Fruit fly (Drosophila melanogaster) whole organism, embryonic: ENCODE measurements around the gene hdly.

Experiments
- Adf1 ChIP-seq: fragments of 200-800 bp; sonication (Bioruptor generic); IDR thresholded peaks from 2 replicates; pipeline ENCODE4 v1.3.6; 2022; ENCODE audit warnings: missing biosample characterization, missing genetic modification characterization
- Aef1 ChIP-seq: fragments of 200-800 bp; sonication (Bioruptor generic); IDR thresholded peaks from 3 replicates; pipeline ENCODE4 v1.3.6; 2022; ENCODE audit warnings: missing biosample characterization, missing genetic modification characterization
- Antp ChIP-seq: fragments of 200-800 bp; sonication (Bioruptor generic); optimal IDR thresholded peaks from 3 replicates; lab custom pipeline; 2016; ENCODE audit warnings: missing biosample characterization, missing genetic modification characterization
- Atf-2 ChIP-seq: fragments of 200-800 bp; sonication (Bioruptor generic); optimal IDR thresholded peaks from 2 replicates; lab custom pipeline; 2016; ENCODE audit warnings: missing biosample characterization, missing genetic modification characterization
- CG10543 ChIP-seq: fragments of 200-800 bp; sonication (Bioruptor generic); optimal IDR thresholded peaks from 3 replicates; lab custom pipeline; 2017; ENCODE audit warnings: missing biosample characterization, mild to moderate bottlenecking, missing genetic modification characterization, moderate library complexity
- CG10959 ChIP-seq: fragments of 200-800 bp; sonication (Bioruptor generic); IDR thresholded peaks from 2 replicates; pipeline ENCODE4 v1.3.6; 2022; ENCODE audit warnings: missing biosample characterization, missing genetic modification characterization
- CG10979 ChIP-seq: fragments of 200-800 bp; sonication (Bioruptor generic); optimal IDR thresholded peaks from 2 replicates; lab custom pipeline; 2018; ENCODE audit warnings: missing biosample characterization, mild to moderate bottlenecking, missing genetic modification characterization, moderate library complexity
- CG11247 ChIP-seq: fragments of 200-800 bp; sonication (Bioruptor generic); IDR thresholded peaks from 2 replicates; pipeline ENCODE4 v1.3.6; 2022; ENCODE audit warnings: missing biosample characterization, missing genetic modification characterization
- CG12155 ChIP-seq: fragments of 200-800 bp; sonication (Bioruptor generic); optimal IDR thresholded peaks from 3 replicates; lab custom pipeline; 2016; ENCODE audit warnings: missing biosample characterization, missing genetic modification characterization
- CG12942 ChIP-seq: fragments of 200-800 bp; sonication (Bioruptor generic); optimal IDR thresholded peaks from 3 replicates; lab custom pipeline; 2016; ENCODE audit warnings: missing biosample characterization, missing genetic modification characterization
- CG13123 ChIP-seq: fragments of 200-800 bp; sonication (Bioruptor generic); optimal IDR thresholded peaks from 2 replicates; lab custom pipeline; 2016; ENCODE audit warnings: missing biosample characterization, missing genetic modification characterization
- CG2202 ChIP-seq: fragments of 200-800 bp; sonication (Bioruptor generic); optimal IDR thresholded peaks from 2 replicates; lab custom pipeline; 2018; ENCODE audit warnings: missing biosample characterization, mild to moderate bottlenecking, missing genetic modification characterization
- CG31224 ChIP-seq: fragments of 200-800 bp; sonication (Bioruptor generic); IDR thresholded peaks from 2 replicates; pipeline ENCODE4 v1.3.6; 2022; ENCODE audit warnings: missing biosample characterization, missing genetic modification characterization
- CG32772 ChIP-seq: fragments of 200-800 bp; sonication (Bioruptor generic); IDR thresholded peaks from 2 replicates; pipeline ENCODE4 v1.3.6; 2022; ENCODE audit warnings: missing biosample characterization, missing genetic modification characterization
- CG33557 ChIP-seq: fragments of 200-800 bp; sonication (Bioruptor generic); optimal IDR thresholded peaks from 2 replicates; lab custom pipeline; 2019; ENCODE audit warnings: missing biosample characterization, mild to moderate bottlenecking, missing genetic modification characterization, moderate library complexity
- CG42726 ChIP-seq: fragments of 200-800 bp; sonication (Bioruptor generic); IDR thresholded peaks from 2 replicates; pipeline ENCODE4 v1.3.6; 2022; ENCODE audit warnings: missing biosample characterization, missing genetic modification characterization; ENCODE audit not compliant: partially characterized antibody
- CG6272 ChIP-seq: fragments of 200-800 bp; sonication (Bioruptor generic); IDR thresholded peaks from 2 replicates; pipeline ENCODE4 v1.3.6; 2022; ENCODE audit warnings: missing biosample characterization, missing genetic modification characterization
- CG6683 ChIP-seq: fragments of 200-800 bp; sonication (Bioruptor generic); optimal IDR thresholded peaks from 2 replicates; lab custom pipeline; 2017; ENCODE audit warnings: missing biosample characterization, mild to moderate bottlenecking, missing genetic modification characterization, missing genetic modification reagents
- CG6765 ChIP-seq: fragments of 200-800 bp; sonication (Bioruptor generic); optimal IDR thresholded peaks from 3 replicates; lab custom pipeline; 2017; ENCODE audit warnings: missing biosample characterization, mild to moderate bottlenecking, missing genetic modification characterization
- CG7839 ChIP-seq: fragments of 200-800 bp; sonication (Bioruptor generic); optimal IDR thresholded peaks from 3 replicates; lab custom pipeline; 2018; ENCODE audit warnings: missing biosample characterization, mild to moderate bottlenecking, missing genetic modification characterization, moderate library complexity
- CG7963 ChIP-seq: fragments of 200-800 bp; sonication (Bioruptor generic); IDR thresholded peaks from 3 replicates; pipeline ENCODE4 v1.3.6; 2022; ENCODE audit warnings: missing biosample characterization, missing genetic modification characterization; ENCODE audit not compliant: partially characterized antibody
- CG9876 ChIP-seq: fragments of 200-800 bp; sonication (Bioruptor generic); optimal IDR thresholded peaks from 2 replicates; lab custom pipeline; 2016; ENCODE audit warnings: missing biosample characterization, missing genetic modification characterization
- CHES-1-like ChIP-seq: fragments of 200-800 bp; sonication (Bioruptor generic); optimal IDR thresholded peaks from 2 replicates; lab custom pipeline; 2016; ENCODE audit warnings: missing biosample characterization, missing genetic modification characterization
- CoRest ChIP-seq: fragments of 200-800 bp; sonication (Bioruptor generic); optimal IDR thresholded peaks from 3 replicates; lab custom pipeline; 2018; ENCODE audit warnings: missing biosample characterization, mild to moderate bottlenecking, missing genetic modification characterization, moderate library complexity
- D19B ChIP-seq: fragments of 200-800 bp; sonication (Bioruptor generic); optimal IDR thresholded peaks from 2 replicates; lab custom pipeline; 2017; ENCODE audit warnings: missing biosample characterization, mild to moderate bottlenecking, missing genetic modification characterization
- Doc2 ChIP-seq: fragments of 200-800 bp; sonication (Bioruptor generic); IDR thresholded peaks from 2 replicates; pipeline ENCODE4 v1.3.6; 2022; ENCODE audit warnings: missing biosample characterization, missing genetic modification characterization
- Dref ChIP-seq: fragments of 200-800 bp; sonication (Bioruptor generic); IDR thresholded peaks from 2 replicates; pipeline ENCODE4 v1.3.6; 2022; ENCODE audit warnings: missing biosample characterization, missing genetic modification characterization
- HHEX ChIP-seq: fragments of 200-800 bp; sonication (Bioruptor generic); optimal IDR thresholded peaks from 3 replicates; lab custom pipeline; 2017; ENCODE audit warnings: missing biosample characterization, mild to moderate bottlenecking, missing genetic modification characterization, missing genetic modification reagents
- Mes4 ChIP-seq: fragments of 200-800 bp; sonication (Bioruptor generic); optimal IDR thresholded peaks from 2 replicates; lab custom pipeline; 2016; ENCODE audit warnings: missing biosample characterization, missing genetic modification characterization
- NK7.1 ChIP-seq: fragments of 200-800 bp; sonication (Bioruptor generic); optimal IDR thresholded peaks from 3 replicates; lab custom pipeline; 2016; ENCODE audit warnings: missing biosample characterization, missing genetic modification characterization
- Nf-YA ChIP-seq: fragments of 200-800 bp; sonication (Bioruptor generic); IDR thresholded peaks from 2 replicates; pipeline ENCODE4 v1.3.6; 2022; ENCODE audit warnings: missing biosample characterization, missing genetic modification characterization
- Nf-YB ChIP-seq: fragments of 200-800 bp; sonication (Bioruptor generic); optimal IDR thresholded peaks from 3 replicates; lab custom pipeline; 2019; ENCODE audit warnings: missing biosample characterization, mild to moderate bottlenecking, missing genetic modification characterization, moderate library complexity
- Poxn ChIP-seq: fragments of 200-800 bp; sonication (Bioruptor generic); IDR thresholded peaks from 2 replicates; pipeline ENCODE4 v1.3.6; 2022; ENCODE audit warnings: missing biosample characterization, missing genetic modification characterization
- Trl ChIP-seq, 3 experiments: fragments of >200 bp in 2 of 3; fragments of 200-800 bp in 1 of 3; sonication (Bioruptor generic) in 1 of 3; optimal IDR thresholded peaks; 2 replicates in 1 of 3; 3 replicates in 2 of 3; lab custom pipeline; 2016 to 2017; ENCODE audit warnings: missing biosample characterization in 1 of 3, missing genetic modification characterization in 1 of 3
- ac ChIP-seq: fragments of 200-800 bp; sonication (Bioruptor generic); optimal IDR thresholded peaks from 3 replicates; lab custom pipeline; 2017; ENCODE audit warnings: missing biosample characterization, mild to moderate bottlenecking, missing genetic modification characterization
- chm ChIP-seq: fragments of 200-800 bp; sonication (Bioruptor generic); IDR thresholded peaks from 2 replicates; pipeline ENCODE4 v1.3.6; 2022; ENCODE audit warnings: missing biosample characterization, missing genetic modification characterization
- dati ChIP-seq: fragments of 200-800 bp; sonication (Bioruptor generic); IDR thresholded peaks from 2 replicates; pipeline ENCODE4 v1.3.6; 2022; ENCODE audit warnings: missing biosample characterization, missing genetic modification characterization
- dm ChIP-seq: fragments of 200-800 bp; sonication (Bioruptor generic); optimal IDR thresholded peaks from 3 replicates; lab custom pipeline; 2016; ENCODE audit warnings: missing biosample characterization, missing genetic modification characterization
- jigr1 ChIP-seq: fragments of 200-800 bp; sonication (Bioruptor generic); IDR thresholded peaks from 3 replicates; pipeline ENCODE4 v1.3.6; 2022; ENCODE audit warnings: missing biosample characterization, missing genetic modification characterization
- mld ChIP-seq: fragments of 200-800 bp; sonication (Bioruptor generic); IDR thresholded peaks from 3 replicates; pipeline ENCODE4 v1.3.6; 2022; ENCODE audit warnings: missing biosample characterization, missing genetic modification characterization; ENCODE audit not compliant: partially characterized antibody
- ro ChIP-seq: fragments of 200-800 bp; sonication (Bioruptor generic); IDR thresholded peaks from 2 replicates; pipeline ENCODE4 v1.3.6; 2022; ENCODE audit warnings: missing biosample characterization, missing genetic modification characterization
- scrt ChIP-seq: fragments of 200-800 bp; sonication (Bioruptor generic); optimal IDR thresholded peaks from 2 replicates; lab custom pipeline; 2018; ENCODE audit warnings: missing biosample characterization, mild to moderate bottlenecking, missing genetic modification characterization, moderate library complexity
- sd ChIP-seq: fragments of 200-800 bp; sonication (Bioruptor generic); optimal IDR thresholded peaks from 3 replicates; lab custom pipeline; 2018; ENCODE audit warnings: missing biosample characterization, mild to moderate bottlenecking, missing genetic modification characterization, moderate library complexity
- sens-2 ChIP-seq: fragments of 200-800 bp; sonication (Bioruptor generic); IDR thresholded peaks from 2 replicates; pipeline ENCODE4 v1.3.6; 2022; ENCODE audit warnings: missing biosample characterization, missing genetic modification characterization
- sim ChIP-seq: fragments of 200-800 bp; sonication (Bioruptor generic); IDR thresholded peaks from 2 replicates; pipeline ENCODE4 v1.3.6; 2022; ENCODE audit warnings: missing biosample characterization, missing genetic modification characterization
- tgo ChIP-seq: fragments of 200-800 bp; sonication (Bioruptor generic); IDR thresholded peaks from 3 replicates; pipeline ENCODE4 v1.3.6; 2022; ENCODE audit warnings: missing biosample characterization, missing genetic modification characterization
- tll ChIP-seq, 2 experiments: fragments of 200-800 bp in 1 of 2; fragments of >200 bp in 1 of 2; sonication (Bioruptor generic) in 1 of 2; optimal IDR thresholded peaks; 2 replicates each; lab custom pipeline; 2017 to 2019; ENCODE audit warnings: missing biosample characterization in 2 of 2, missing genetic modification characterization in 2 of 2, mild to moderate bottlenecking in 1 of 2, moderate library complexity in 1 of 2
- trem ChIP-seq: fragments of 200-800 bp; optimal IDR thresholded peaks from 3 replicates; lab custom pipeline; 2019; ENCODE audit warnings: missing biosample characterization, mild to moderate bottlenecking, missing genetic modification characterization, moderate library complexity
- unc-4 ChIP-seq: fragments of 200-800 bp; sonication (Bioruptor generic); IDR thresholded peaks from 2 replicates; pipeline ENCODE4 v1.3.6; 2022; ENCODE audit warnings: missing biosample characterization, missing genetic modification characterization; ENCODE audit not compliant: partially characterized antibody
- usp ChIP-seq: fragments of >200 bp; optimal IDR thresholded peaks from 2 replicates; lab custom pipeline; 2017; ENCODE audit warnings: missing biosample characterization, missing genetic modification characterization

Gene hdly

dm6 chr3R:20948448-20949174 is 34.5 kb downstream of the hdly start, which contains the start of gene Atpalpha (continued):
- TF ChIP-seq ac (GFP tag; lab: Kevin White, UChicago) (no peak), Mes4 (GFP tag; lab: Kevin White, UChicago) (no peak), CG31224 (GFP tag; lab: Robert Waterston, UW) (no peak), sim (no peak), ro (GFP tag; lab: Robert Waterston, UW) (no peak), CG6272 (no peak), scrt (GFP tag; lab: Kevin White, UChicago) (no peak), CG6683 (GFP tag; lab: Kevin White, UChicago) (no peak), sd (tag; lab: Kevin White, UChicago) (peak; percentile 33), dati (GFP tag; lab: Robert Waterston, UW) (no peak), jigr1 (no peak), CHES-1-like (GFP tag; lab: Kevin White, UChicago) (peak; percentile 7), CG42726 (GFP tag; lab: Robert Waterston, UW) (peak; percentile 87; the same call in 1 of the 2 replicates), Antp (GFP tag; lab: Kevin White, UChicago) (peak; percentile 2), D19B (GFP tag; lab: Kevin White, UChicago) (no peak), HHEX (GFP tag; lab: Kevin White, UChicago) (no peak), usp (no peak), Atf-2 (GFP tag; lab: Kevin White, UChicago) (no peak), CG6765 (GFP tag; lab: Kevin White, UChicago) (no peak), CoRest (peak; percentile 10), CG32772 (GFP tag; lab: Robert Waterston, UW) (no peak), CG2202 (no peak), CG10979 (tag; lab: Kevin White, UChicago) (no peak), CG9876 (GFP tag; lab: Kevin White, UChicago) (no peak), Poxn (no peak), sens-2 (no peak), unc-4 (GFP tag; lab: Robert Waterston, UW) (peak; percentile 93), Nf-YB (peak; percentile 8), tll (GFP tag; optimal IDR thresholded peaks at IDR 0.05; lab: Kevin White, UChicago) (no peak), trem (peak; percentile 60), CG13123 (GFP tag; lab: Kevin White, UChicago) (no peak), chm (GFP tag; lab: Robert Waterston, UW) (no peak; the same call in 1 of the 2 replicates), tgo (GFP tag; lab: Robert Waterston, UW) (no peak), NK7.1 (GFP tag; lab: Kevin White, UChicago) (no peak), Nf-YA (GFP tag; lab: Robert Waterston, UW) (no peak), CG10543 (no peak), Trl (optimal IDR thresholded peaks at IDR 0.05; lab: Kevin White, UChicago) (no peak), Trl (GFP tag; optimal IDR thresholded peaks at IDR 0.05; lab: Kevin White, UChicago) (no peak), Adf1 (GFP tag; lab: Robert Waterston, UW) (peak; percentile 26; the same call in 1 of the 2 replicates), CG7963 (peak; percentile 97), CG12155 (GFP tag; lab: Kevin White, UChicago) (no peak), CG11247 (no peak), CG10959 (GFP tag; lab: Robert Waterston, UW) (no peak), CG12942 (GFP tag; lab: Kevin White, UChicago) (no peak), CG33557 (peak; percentile 5), mld (GFP tag; lab: Robert Waterston, UW) (peak; percentile 95), Doc2 (GFP tag; lab: Robert Waterston, UW) (no peak), dm (peak; percentile 23), CG7839 (tag; lab: Kevin White, UChicago) (no peak), Dref (GFP tag; lab: Robert Waterston, UW) (peak; percentile 98), Aef1 (GFP tag; lab: Robert Waterston, UW) (no peak)
